Worm (Caenorhabditis elegans): ENCODE results near the gene rbc-2.
"Not testable (repeated sequence)": the region's sequence is repeated elsewhere in the genome, so short reads cannot be mapped to it uniquely, and the experiment has no call there.

The rbc-2 gene

ce11 chrIII:2528621-2529113, at the start of gene rbc-2, which contains the start of the genes Y54F10AM.15 and ndua-8:
rbc-2 (minus strand) TSS chrIII:2528689.
Y54F10AM.15 (minus strand) TSS chrIII:2528679.
ndua-8 (plus strand) TSS chrIII:2529063.
- TF ChIP-seq unc-62 (GFP tag; optimal IDR thresholded peaks at IDR 0.05): no peak

- no peak for TF ChIP-seq unc-62 (GFP tag; optimal IDR thresholded peaks at IDR 0.05)
These were observed 49.5 kb upstream of the rbc-2 start for ce11 chrIII:2577982-2578381.

DNA sequence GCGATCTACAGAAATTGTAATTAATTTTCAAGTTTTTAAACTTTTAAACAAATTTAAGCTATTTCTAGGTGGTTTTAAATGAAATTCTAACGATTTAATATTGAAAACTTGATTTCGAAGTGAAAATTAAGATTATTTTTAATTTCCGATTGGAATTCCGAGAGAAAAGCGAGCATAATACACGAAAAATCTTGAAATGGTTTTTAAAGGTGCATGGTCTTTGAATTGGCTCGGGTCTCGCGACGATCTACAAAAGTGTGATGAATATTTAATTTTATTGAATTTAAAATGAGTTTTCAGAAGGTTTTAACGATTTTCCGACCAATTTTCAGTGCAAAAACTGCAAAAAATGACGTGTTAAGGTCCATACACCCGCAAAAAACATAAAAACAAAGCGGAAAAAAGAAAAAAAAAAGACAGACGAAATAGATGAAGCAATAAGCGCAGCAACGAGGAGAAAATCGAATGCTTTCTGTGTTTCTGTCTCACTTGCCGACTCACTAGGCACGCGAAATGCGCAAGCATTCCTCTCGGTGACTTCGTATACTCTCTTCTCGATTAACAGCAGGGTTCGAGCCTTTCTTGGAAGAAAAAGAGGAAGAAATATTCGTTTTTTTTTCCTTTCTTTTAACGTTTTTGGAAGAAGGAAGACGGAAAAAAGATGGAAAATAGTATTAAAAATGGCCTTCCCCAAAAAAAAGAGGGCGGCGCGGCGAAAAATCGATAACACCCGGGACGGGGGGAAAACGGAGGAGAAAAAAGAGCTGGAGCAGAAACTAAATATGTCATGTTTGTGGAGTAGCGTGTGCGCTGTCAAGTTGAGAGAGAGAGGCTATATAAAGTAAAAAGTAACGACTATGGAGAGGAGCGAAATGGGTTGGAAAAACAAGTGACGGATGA, 48.1 kb upstream of the rbc-2 start:
- no peak for TF ChIP-seq unc-62 (GFP tag; optimal IDR thresholded peaks at IDR 0.05)

- no peak for TF ChIP-seq unc-62 (GFP tag; optimal IDR thresholded peaks at IDR 0.05)
These were observed 47.2 kb upstream of the rbc-2 start, which contains the start of gene Y54F10AR.1 for ce11 chrIII:2575635-2576164. Y54F10AR.1 (minus strand) TSS chrIII:2575685.

DNA sequence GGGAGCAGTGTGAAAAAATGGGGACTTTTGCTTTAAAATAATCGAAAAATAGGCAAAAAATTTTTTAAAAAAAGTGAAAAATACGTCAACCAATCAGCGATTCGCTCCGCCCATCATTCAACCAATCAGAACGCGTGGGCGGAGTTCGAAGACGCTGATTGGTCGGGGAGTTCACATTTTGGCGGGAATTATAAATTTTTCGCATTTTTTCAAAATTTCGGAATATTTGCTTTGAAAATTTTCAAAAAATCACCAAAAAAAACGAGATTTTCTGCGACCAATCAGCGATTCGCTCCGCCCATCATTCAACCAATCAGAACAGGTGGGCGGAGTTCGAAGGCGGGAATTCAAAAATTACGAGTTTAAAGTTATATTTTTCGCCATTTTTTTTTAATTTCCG, 43.9 kb upstream of the rbc-2 start:
- TF ChIP-seq unc-62 (GFP tag; optimal IDR thresholded peaks at IDR 0.05): no peak

DNA sequence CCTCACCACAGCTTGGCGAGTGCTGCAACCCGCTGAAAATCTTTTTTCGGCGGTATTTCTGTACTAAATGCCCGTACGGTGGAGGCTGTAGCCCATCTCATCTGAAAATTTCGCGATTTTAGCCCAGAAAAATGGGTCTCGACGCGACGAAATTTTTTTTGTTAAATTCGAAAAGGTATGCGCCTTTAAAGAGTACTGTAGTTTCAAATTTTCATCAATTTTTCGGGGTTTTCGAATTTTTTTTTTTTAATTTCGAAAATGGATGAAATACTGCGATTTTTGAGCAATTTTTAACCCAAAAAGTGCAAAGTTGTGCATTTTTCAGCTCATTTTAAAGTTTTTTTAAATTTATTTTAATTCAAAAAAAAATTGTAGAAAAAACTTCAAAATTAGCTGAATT, 43.0 kb upstream of the rbc-2 start, which contains the start of gene Y54F10AR.2:
TSS of gene Y54F10AR.2 (minus strand) at position 101 of the 400 bp plus-strand sequence.
- TF ChIP-seq unc-62 (GFP tag; optimal IDR thresholded peaks at IDR 0.05): no peak

- not testable (repeated sequence) for TF ChIP-seq unc-62 (GFP tag; optimal IDR thresholded peaks at IDR 0.05)
These were observed 35.4 kb upstream of the rbc-2 start, which contains the start of gene Y54F10AM.11 for ce11 chrIII:2563883-2564282. Y54F10AM.11 (minus strand) TSS chrIII:2563983.

DNA sequence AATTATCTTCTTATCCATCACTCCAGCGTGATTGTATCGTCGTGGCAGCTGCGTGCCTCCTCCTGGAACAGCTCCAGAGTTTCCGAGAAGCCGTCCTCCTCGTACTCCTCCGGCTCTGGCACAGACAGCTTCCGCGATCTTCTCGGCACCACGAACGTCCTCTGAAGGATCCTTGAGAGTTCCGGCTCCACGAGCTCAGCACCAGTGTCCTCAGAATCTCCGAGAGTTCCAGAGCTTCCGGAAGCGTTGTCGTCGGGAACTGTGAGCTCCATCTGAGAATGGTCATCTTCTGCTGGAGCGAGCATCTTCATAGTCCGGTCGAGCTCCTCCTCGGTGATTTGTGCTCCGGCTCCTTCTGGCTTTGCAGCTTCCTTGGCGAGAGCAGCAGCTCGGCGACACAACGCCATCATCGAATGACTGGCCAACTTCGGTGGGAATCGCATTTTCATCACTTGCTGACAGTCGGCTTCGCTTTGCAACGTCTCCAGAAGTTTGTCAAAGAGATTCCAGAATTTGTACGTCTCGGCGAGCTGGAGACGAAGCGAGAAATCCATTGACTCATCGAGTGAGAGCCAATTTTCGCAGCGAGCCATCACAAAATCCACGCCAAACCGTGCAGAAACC, 34.7 kb upstream of the rbc-2 start:
- no peak for TF ChIP-seq unc-62 (GFP tag; optimal IDR thresholded peaks at IDR 0.05)

DNA sequence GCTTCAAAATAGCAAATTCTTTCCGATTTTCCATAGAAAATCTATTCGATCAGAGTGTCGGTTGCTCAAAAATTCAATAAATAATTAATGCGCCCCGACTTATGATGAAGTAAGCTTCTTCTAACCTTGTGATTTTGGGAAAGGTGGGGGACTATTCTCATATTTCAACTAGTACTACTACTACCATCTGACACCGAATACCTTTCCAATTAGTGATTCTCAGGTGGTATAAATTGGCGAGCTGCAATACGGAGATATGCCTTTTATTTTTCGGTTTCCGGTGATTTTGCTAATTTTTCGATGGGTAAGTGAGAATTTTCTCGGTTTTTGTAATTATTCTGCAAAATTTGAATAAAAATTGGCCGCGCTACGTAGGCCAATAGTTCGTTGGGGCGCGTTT, 32.9 kb upstream of the rbc-2 start, which contains the start of gene nhr-239:
TSS of gene nhr-239 (plus strand) at position 301 of the 400 bp plus-strand sequence.
- TF ChIP-seq unc-62 (GFP tag; optimal IDR thresholded peaks at IDR 0.05): no peak

DNA sequence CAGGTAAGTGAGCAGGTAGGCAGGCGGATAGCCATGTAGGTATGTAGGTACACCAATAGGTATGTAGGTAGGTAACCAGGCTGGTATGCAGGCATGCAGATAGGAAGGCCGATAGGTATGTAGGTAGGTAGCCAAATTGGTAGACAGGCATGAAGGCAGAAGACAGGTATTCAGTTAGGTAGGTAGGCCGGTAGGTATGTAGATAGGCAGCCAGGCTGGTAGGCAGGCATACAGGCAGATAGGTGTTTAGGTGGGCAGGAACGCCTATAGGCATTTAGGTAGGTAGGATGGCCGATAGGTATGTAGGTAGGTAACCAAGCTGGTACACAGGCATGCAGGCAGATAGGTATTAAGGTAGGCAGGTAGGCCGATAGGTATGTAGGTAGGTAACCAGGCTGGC, 32.3 kb upstream of the rbc-2 start:
- no peak for TF ChIP-seq unc-62 (GFP tag; optimal IDR thresholded peaks at IDR 0.05)

DNA sequence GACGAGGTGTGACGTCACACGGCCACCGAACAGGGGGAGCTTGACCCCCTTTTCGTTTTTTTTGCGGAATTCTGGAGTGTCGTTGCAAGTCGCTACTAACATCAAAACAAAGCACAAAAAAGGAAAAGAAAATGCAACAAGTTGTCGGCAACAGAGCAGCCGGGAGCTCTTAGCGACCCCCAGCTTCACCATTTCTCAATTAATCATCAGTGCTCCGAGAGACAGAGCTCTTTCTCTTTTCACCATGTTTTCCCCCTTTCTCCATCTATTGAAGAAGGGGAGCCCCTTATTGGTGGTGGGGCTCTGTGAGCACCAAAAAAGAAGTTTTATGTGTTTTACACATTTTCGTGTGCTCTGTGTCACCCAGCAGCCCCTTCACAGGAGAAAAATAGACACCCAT, 25.1 kb upstream of the rbc-2 start:
- TF ChIP-seq unc-62 (GFP tag; optimal IDR thresholded peaks at IDR 0.05): no peak

ce11 chrIII:2552382-2552781, 23.9 kb upstream of the rbc-2 start:
- TF ChIP-seq unc-62 (GFP tag; optimal IDR thresholded peaks at IDR 0.05): no peak

ce11 chrIII:2551981-2552380, 23.5 kb upstream of the rbc-2 start:
- TF ChIP-seq unc-62 (GFP tag; optimal IDR thresholded peaks at IDR 0.05): no peak

DNA sequence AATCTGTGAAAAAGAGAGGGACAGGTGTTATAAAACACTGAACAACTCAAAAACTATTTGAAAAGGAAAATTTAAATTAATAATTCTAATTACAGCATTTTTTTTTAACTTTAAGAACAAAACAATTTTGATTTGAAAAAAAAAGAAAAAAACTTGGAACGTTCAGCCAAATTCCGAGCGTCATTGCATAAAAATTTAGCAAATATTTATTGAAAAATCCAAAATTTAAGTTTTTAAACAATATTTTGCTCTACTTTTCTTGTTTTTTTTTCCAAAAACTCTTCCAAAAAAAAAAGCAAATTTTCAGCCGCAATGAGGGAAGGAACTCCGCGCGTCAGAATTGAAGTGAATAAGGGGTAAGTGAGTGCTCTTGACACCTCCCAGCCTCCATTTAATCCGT, 21.1 kb upstream of the rbc-2 start, which contains the start of gene feh-1:
TSS of gene feh-1 (plus strand) at position 301 of the 400 bp plus-strand sequence.
- no peak for TF ChIP-seq unc-62 (GFP tag; optimal IDR thresholded peaks at IDR 0.05)

DNA sequence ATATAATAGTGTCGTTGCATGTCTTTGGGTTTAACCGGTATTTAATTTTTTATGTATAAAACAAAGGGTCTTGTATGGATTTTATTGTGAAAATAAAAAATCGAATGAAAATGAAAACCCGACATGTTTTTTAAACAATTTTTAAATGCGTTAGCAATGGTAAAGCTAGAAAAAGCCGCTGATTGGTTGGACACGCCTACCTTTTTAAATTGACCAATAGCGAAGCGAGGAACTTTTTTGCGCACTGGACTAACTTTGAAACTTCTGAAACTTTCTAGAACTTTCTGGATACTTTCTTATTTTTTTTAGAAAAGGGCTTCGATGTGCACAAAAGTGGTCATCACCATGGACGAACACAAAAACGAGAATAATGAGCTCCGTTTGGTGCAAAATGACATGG, 17.8 kb upstream of the rbc-2 start:
- TF ChIP-seq unc-62 (GFP tag; optimal IDR thresholded peaks at IDR 0.05): no peak

DNA sequence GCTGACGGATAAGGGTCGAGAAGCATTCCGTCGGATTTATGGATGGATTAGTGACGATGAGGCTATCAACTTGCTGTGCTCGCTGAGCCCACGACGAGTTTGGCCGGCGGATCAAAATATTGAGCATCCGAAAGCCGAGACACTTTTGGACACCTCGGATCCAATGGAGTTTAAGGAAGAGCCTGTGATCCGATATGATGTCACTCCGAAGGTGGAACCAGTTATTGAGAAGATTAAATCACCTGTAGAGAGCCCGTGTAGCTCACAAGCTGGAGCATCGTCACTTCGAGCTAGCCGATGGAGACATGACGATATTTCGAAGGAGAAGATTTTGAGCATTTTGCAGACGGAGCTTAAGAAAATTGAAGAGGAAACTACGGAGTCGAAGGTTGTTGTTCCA, 12.0 kb upstream of the rbc-2 start:
- TF ChIP-seq unc-62 (GFP tag; optimal IDR thresholded peaks at IDR 0.05): no peak
